Worm (Caenorhabditis elegans) whole organism, L2 larva: ENCODE results near the gene F55H2.5.

Experiments used
- C34F6.9 ChIP-seq: fragments of 150-350 bp; optimal IDR thresholded peaks from 2 replicates; lab custom pipeline; 2014; ENCODE audit warnings: missing biosample characterization, missing genetic modification characterization
- F13H6.1 ChIP-seq: sonication (generic microtip); optimal IDR thresholded peaks from 2 replicates; lab custom pipeline; 2016; ENCODE audit warnings: missing genetic modification characterization, missing compliant biosample characterization
- R02D3.7 ChIP-seq: fragments of 150-350 bp; optimal IDR thresholded peaks from 2 replicates; lab custom pipeline; 2014; ENCODE audit warnings: missing biosample characterization, missing genetic modification characterization
- Y55F3AM.14 ChIP-seq: fragments of 200-800 bp; sonication (Bioruptor generic); optimal IDR thresholded peaks from 2 replicates; lab custom pipeline; 2018; ENCODE audit warnings: mild to moderate bottlenecking, missing genetic modification characterization, missing compliant biosample characterization
- ZK546.5 ChIP-seq: sonication (generic microtip); optimal IDR thresholded peaks from 2 replicates; lab custom pipeline; 2017; ENCODE audit warnings: missing biosample characterization, missing genetic modification characterization
- alr-1 ChIP-seq: fragments of 150-350 bp; optimal IDR thresholded peaks from 2 replicates; lab custom pipeline; 2014; ENCODE audit warnings: missing biosample characterization, missing genetic modification characterization
- aly-2 ChIP-seq: fragments of 150-350 bp; optimal IDR thresholded peaks from 2 replicates; lab custom pipeline; 2014; ENCODE audit warnings: missing biosample characterization, missing genetic modification characterization
- ama-1 ChIP-seq: fragments of 150-350 bp; optimal IDR thresholded peaks from 2 replicates; lab custom pipeline; 2018; ENCODE audit warnings: inconsistent platforms
- blmp-1 ChIP-seq: sonication (generic microtip); optimal IDR thresholded peaks from 2 replicates; lab custom pipeline; 2017; ENCODE audit warnings: missing genetic modification characterization, mild to moderate bottlenecking, missing compliant biosample characterization, antibody characterized with exemption, moderate library complexity; ENCODE audit not compliant: insufficient read depth
- ceh-82 ChIP-seq: fragments of 150-350 bp; optimal IDR thresholded peaks from 2 replicates; lab custom pipeline; 2014; ENCODE audit warnings: missing biosample characterization, missing genetic modification characterization
- crh-2 ChIP-seq: sonication (generic microtip); optimal IDR thresholded peaks from 2 replicates; lab custom pipeline; 2017; ENCODE audit warnings: missing biosample characterization, missing genetic modification characterization
- dmd-4 ChIP-seq: sonication (generic microtip); optimal IDR thresholded peaks from 2 replicates; lab custom pipeline; 2017; ENCODE audit warnings: missing biosample characterization, missing genetic modification characterization
- egl-27 ChIP-seq: sonication (generic microtip); optimal IDR thresholded peaks from 3 replicates; lab custom pipeline; 2017; ENCODE audit warnings: missing biosample characterization, missing genetic modification reagents, missing genetic modification characterization
- elt-1 ChIP-seq: fragments of 150-350 bp; optimal IDR thresholded peaks from 2 replicates; lab custom pipeline; 2014; ENCODE audit warnings: missing biosample characterization, missing genetic modification characterization
- elt-3 ChIP-seq: sonication (generic microtip); optimal IDR thresholded peaks from 2 replicates; lab custom pipeline; 2017; ENCODE audit warnings: missing biosample characterization, missing genetic modification characterization
- fos-1 ChIP-seq: fragments of 150-350 bp; optimal IDR thresholded peaks from 2 replicates; lab custom pipeline; 2014; ENCODE audit warnings: missing biosample characterization, missing genetic modification characterization
- gmeb-1 ChIP-seq: fragments of 150-350 bp; optimal IDR thresholded peaks from 2 replicates; lab custom pipeline; 2014; ENCODE audit warnings: missing biosample characterization, missing genetic modification characterization
- lin-11 ChIP-seq: fragments of 150-350 bp; sonication (generic microtip); optimal IDR thresholded peaks from 2 replicates; lab custom pipeline; 2014; ENCODE audit warnings: missing biosample characterization, missing genetic modification characterization, inconsistent platforms, mixed read lengths
- lin-13 ChIP-seq: fragments of 150-350 bp; optimal IDR thresholded peaks from 2 replicates; lab custom pipeline; 2014; ENCODE audit warnings: missing biosample characterization, missing genetic modification reagents, missing genetic modification characterization
- lin-39 ChIP-seq: fragments of 150-350 bp; optimal IDR thresholded peaks from 2 replicates; lab custom pipeline; 2014; ENCODE audit warnings: missing biosample characterization, missing genetic modification reagents, missing genetic modification characterization
- lsy-2 ChIP-seq, 2 experiments: fragments of 150-350 bp in 1 of 2; sonication (generic microtip) in 1 of 2; optimal IDR thresholded peaks; 2 replicates each; lab custom pipeline; 2014 to 2017; ENCODE audit warnings: missing biosample characterization in 2 of 2, missing genetic modification characterization in 2 of 2
- mab-5 ChIP-seq: fragments of 150-350 bp; optimal IDR thresholded peaks from 2 replicates; lab custom pipeline; 2014; ENCODE audit warnings: missing biosample characterization, missing genetic modification characterization
- mbf-1 ChIP-seq: sonication (generic microtip); optimal IDR thresholded peaks from 2 replicates; lab custom pipeline; 2017; ENCODE audit warnings: missing biosample characterization, missing genetic modification characterization
- mdl-1 ChIP-seq, 2 experiments: fragments of 150-350 bp in 1 of 2; sonication (generic microtip) in 1 of 2; optimal IDR thresholded peaks; 2 replicates each; lab custom pipeline; 2017; ENCODE audit warnings: missing biosample characterization in 2 of 2, missing genetic modification characterization in 2 of 2
- nhr-10 ChIP-seq: sonication (generic microtip); optimal IDR thresholded peaks from 2 replicates; lab custom pipeline; 2017; ENCODE audit warnings: missing biosample characterization, missing genetic modification characterization
- nhr-11 ChIP-seq: fragments of 150-350 bp; optimal IDR thresholded peaks from 2 replicates; lab custom pipeline; 2014; ENCODE audit warnings: missing biosample characterization, missing genetic modification characterization
- nhr-12 ChIP-seq: fragments of 150-350 bp; optimal IDR thresholded peaks from 2 replicates; lab custom pipeline; 2014; ENCODE audit warnings: missing biosample characterization, missing genetic modification characterization
- nhr-129 ChIP-seq: fragments of 150-350 bp; optimal IDR thresholded peaks from 2 replicates; lab custom pipeline; 2014; ENCODE audit warnings: missing biosample characterization, missing genetic modification characterization
- nhr-21 ChIP-seq: fragments of 150-350 bp; optimal IDR thresholded peaks from 2 replicates; lab custom pipeline; 2014; ENCODE audit warnings: missing biosample characterization, missing genetic modification characterization
- nhr-23 ChIP-seq: fragments of 150-350 bp; optimal IDR thresholded peaks from 2 replicates; lab custom pipeline; 2014; ENCODE audit warnings: missing biosample characterization, missing genetic modification reagents, missing genetic modification characterization
- nhr-237 ChIP-seq: fragments of 150-350 bp; optimal IDR thresholded peaks from 2 replicates; lab custom pipeline; 2014; ENCODE audit warnings: missing biosample characterization, missing genetic modification characterization
- nhr-25 ChIP-seq: fragments of 150-350 bp; sonication (generic microtip); optimal IDR thresholded peaks from 3 replicates; lab custom pipeline; 2014; ENCODE audit warnings: missing biosample characterization, missing genetic modification characterization
- nhr-6 ChIP-seq: fragments of 150-350 bp; optimal IDR thresholded peaks from 2 replicates; lab custom pipeline; 2014; ENCODE audit warnings: missing biosample characterization, missing genetic modification characterization
- nhr-77 ChIP-seq: fragments of 150-350 bp; optimal IDR thresholded peaks from 2 replicates; lab custom pipeline; 2014; ENCODE audit warnings: missing biosample characterization, missing genetic modification characterization
- peb-1 ChIP-seq: fragments of 150-350 bp; optimal IDR thresholded peaks from 2 replicates; lab custom pipeline; 2014; ENCODE audit warnings: missing biosample characterization, missing genetic modification characterization
- sem-4 ChIP-seq: fragments of 150-350 bp; optimal IDR thresholded peaks from 2 replicates; lab custom pipeline; 2014; ENCODE audit warnings: missing biosample characterization, missing genetic modification reagents, missing genetic modification characterization
- skn-1 ChIP-seq: sonication (generic microtip); optimal IDR thresholded peaks from 2 replicates; lab custom pipeline; 2017; ENCODE audit warnings: missing biosample characterization, missing genetic modification characterization
- sma-3 ChIP-seq: sonication (generic microtip); optimal IDR thresholded peaks from 2 replicates; lab custom pipeline; 2016; ENCODE audit warnings: missing genetic modification reagents, missing genetic modification characterization, missing compliant biosample characterization
- sma-9 ChIP-seq, 2 experiments: fragments of 150-350 bp in 1 of 2; sonication (generic microtip) in 1 of 2; optimal IDR thresholded peaks; 2 replicates each; lab custom pipeline; 2014 to 2016; ENCODE audit warnings: missing genetic modification characterization in 2 of 2, mild to moderate bottlenecking in 1 of 2, missing biosample characterization in 1 of 2, missing compliant biosample characterization in 1 of 2, missing genetic modification reagents in 1 of 2, moderate library complexity in 1 of 2
- snpc-4 ChIP-seq: fragments of 150-350 bp; optimal IDR thresholded peaks from 2 replicates; lab custom pipeline; 2014; ENCODE audit warnings: missing biosample characterization, missing genetic modification characterization
- unc-39 ChIP-seq: fragments of 150-350 bp; optimal IDR thresholded peaks from 2 replicates; lab custom pipeline; 2014; ENCODE audit warnings: missing biosample characterization, missing genetic modification characterization
- unc-55 ChIP-seq: fragments of 150-350 bp; sonication (generic microtip); optimal IDR thresholded peaks from 3 replicates; lab custom pipeline; 2014; ENCODE audit warnings: missing biosample characterization, missing genetic modification reagents, missing genetic modification characterization
- unc-62 ChIP-seq: fragments of 150-350 bp; optimal IDR thresholded peaks from 2 replicates; lab custom pipeline; 2014; ENCODE audit warnings: missing biosample characterization, missing genetic modification reagents, missing genetic modification characterization
- zag-1 ChIP-seq: fragments of 150-350 bp; optimal IDR thresholded peaks from 2 replicates; lab custom pipeline; 2014; ENCODE audit warnings: missing biosample characterization, missing genetic modification characterization
- ztf-11 ChIP-seq: sonication (generic microtip); optimal IDR thresholded peaks from 2 replicates; lab custom pipeline; 2017; ENCODE audit warnings: missing biosample characterization, missing genetic modification characterization

Gene F55H2.5

DNA sequence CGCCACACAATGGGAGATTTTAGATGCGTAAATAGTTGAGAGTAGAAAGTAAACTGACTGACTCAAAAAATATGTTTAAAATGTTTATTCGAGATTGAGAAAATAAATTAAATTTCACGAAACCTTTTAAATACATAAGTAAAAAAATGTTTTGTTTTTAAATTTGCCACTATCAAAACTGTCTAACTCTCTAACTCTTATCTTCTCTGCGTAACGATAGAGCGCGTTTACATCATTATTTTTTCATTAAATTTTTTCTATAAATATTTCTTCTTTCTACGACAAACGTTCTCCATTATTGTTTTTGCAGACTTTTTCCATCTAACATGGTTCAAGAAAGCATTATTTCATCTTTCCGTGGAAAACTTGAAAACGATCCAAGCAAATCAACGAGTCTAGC is 31.5 kb downstream of the F55H2.5 start, which contains the start of gene eif-2Balpha:
Gene eif-2Balpha (plus strand): TSS at position 304 of the 400 bp plus-strand sequence.
- TF ChIP-seq C34F6.9 (peak; percentile 83), lsy-2 (tag; optimal IDR thresholded peaks at IDR 0.05; lab: Kevin White, UChicago) (peak; percentile 32 to 83), unc-55 (GFP tag; lab: Kevin White, UChicago) (peak; percentile 89), unc-62 (GFP tag; lab: Kevin White, UChicago) (no peak), gmeb-1 (tag; lab: Kevin White, UChicago) (peak; percentile 51), crh-2 (tag; lab: Kevin White, UChicago) (peak; percentile 16), ceh-82 (no peak), dmd-4 (tag; lab: Kevin White, UChicago) (no peak)

ce11 chrIII:9544125-9544524 is 32.9 kb downstream of the F55H2.5 start, which contains the start of gene ZK1098.9:
Gene ZK1098.9 (plus strand): TSS chrIII:9544425.
- TF ChIP-seq egl-27 (tag; lab: Kevin White, UChicago): no peak
- TF ChIP-seq ztf-11 (tag; lab: Kevin White, UChicago): no peak
- TF ChIP-seq blmp-1: no peak

- TF ChIP-seq lsy-2 (tag; optimal IDR thresholded peaks at IDR 0.05; lab: Kevin White, UChicago) (peak in 1 of 2 experiments; percentile 14), nhr-129 (tag; lab: Kevin White, UChicago) (no peak)
Observed at ce11 chrIII:9544820-9545219, 33.5 kb downstream of the F55H2.5 start, which contains the start of gene ZK1098.12. Gene ZK1098.12 (plus strand): TSS chrIII:9545120.

DNA sequence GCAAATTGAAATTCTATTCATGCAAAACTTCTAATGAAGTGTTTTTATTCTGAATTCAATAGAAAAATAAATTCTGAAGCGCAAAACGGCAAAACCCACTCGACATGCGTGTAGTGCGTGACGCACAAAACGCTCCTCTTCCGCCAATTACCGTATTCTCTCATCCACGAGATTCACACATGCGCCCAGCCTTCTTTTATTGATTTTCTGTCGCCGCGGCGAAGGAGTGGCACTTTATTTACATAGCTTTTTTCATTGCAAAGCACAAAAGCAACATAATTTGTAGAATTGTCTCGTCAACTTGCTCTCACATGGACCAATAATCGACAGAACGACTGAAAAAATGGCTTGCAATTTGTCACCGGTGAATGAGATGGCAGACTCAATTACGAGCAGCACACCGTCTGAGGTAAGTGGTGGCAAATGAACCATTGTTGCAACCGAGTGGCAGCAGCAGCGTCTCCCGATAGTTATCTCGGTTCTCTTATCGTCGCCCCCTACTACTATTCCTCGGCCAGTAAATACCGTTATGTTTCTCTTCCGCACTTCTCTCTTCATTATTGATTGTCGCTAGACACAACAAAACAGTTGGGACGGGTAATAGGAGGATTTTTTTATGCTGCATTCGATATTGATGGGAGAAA is 34.9 kb downstream of the F55H2.5 start, which contains the start of gene unc-16:
Gene unc-16 (plus strand): TSS at position 243 of the 644 bp plus-strand sequence.
- no peak for TF ChIP-seq unc-39 (tag; lab: Kevin White, UChicago)
- peak; percentile 84 for TF ChIP-seq ama-1 (lab: Kevin White, UChicago)
- no peak for TF ChIP-seq aly-2 (tag; lab: Kevin White, UChicago)
- peak; percentile 83 for TF ChIP-seq snpc-4 (tag; lab: Kevin White, UChicago)
- peak; percentile 80 for TF ChIP-seq mab-5 (tag; lab: Kevin White, UChicago)
- no peak for TF ChIP-seq nhr-237 (tag; lab: Kevin White, UChicago)
- TF ChIP-seq nhr-21 (tag; lab: Kevin White, UChicago): peak; percentile 76
- TF ChIP-seq fos-1: peak; percentile 21
- TF ChIP-seq Y55F3AM.14 (GFP tag; lab: Kevin White, UChicago): peak; percentile 2
- TF ChIP-seq elt-1 (tag; lab: Kevin White, UChicago): no peak
- no peak for TF ChIP-seq peb-1 (tag; lab: Kevin White, UChicago)
- TF ChIP-seq nhr-25: peak; percentile 84
- TF ChIP-seq ztf-11 (tag; lab: Kevin White, UChicago): no peak
- peak; percentile 96 for TF ChIP-seq unc-55 (GFP tag; lab: Kevin White, UChicago)
- peak; percentile 73 for TF ChIP-seq egl-27 (tag; lab: Kevin White, UChicago)
- TF ChIP-seq C34F6.9: peak; percentile 98
- no peak for TF ChIP-seq R02D3.7 (tag; lab: Kevin White, UChicago)
- TF ChIP-seq skn-1 (tag; lab: Kevin White, UChicago): no peak
- no peak for TF ChIP-seq lin-39 (tag; lab: Kevin White, UChicago)
- TF ChIP-seq nhr-12: no peak
- TF ChIP-seq lin-13 (GFP tag; lab: Kevin White, UChicago): peak; percentile 69
- no peak for TF ChIP-seq mbf-1
- peak; percentile 85 for TF ChIP-seq nhr-129 (tag; lab: Kevin White, UChicago)
- peak; percentile 75 for TF ChIP-seq gmeb-1 (tag; lab: Kevin White, UChicago)
- peak; percentile 99 to 100 for TF ChIP-seq lsy-2 (tag; optimal IDR thresholded peaks at IDR 0.05; lab: Kevin White, UChicago)
- peak; percentile 54 for TF ChIP-seq nhr-6 (tag; lab: Kevin White, UChicago)
- peak; percentile 66 for TF ChIP-seq zag-1 (tag; lab: Kevin White, UChicago)
- peak; percentile 91 for TF ChIP-seq F13H6.1
- no peak for TF ChIP-seq nhr-11
- no peak for TF ChIP-seq nhr-77 (tag; lab: Kevin White, UChicago)
- no peak for TF ChIP-seq nhr-10
- TF ChIP-seq sma-9 (GFP tag; optimal IDR thresholded peaks at IDR 0.05; lab: Kevin White, UChicago): peak; percentile 78
- no peak for TF ChIP-seq sma-9 (tag; optimal IDR thresholded peaks at IDR 0.05; lab: Kevin White, UChicago)
- TF ChIP-seq ZK546.5 (tag; lab: Kevin White, UChicago): peak; percentile 9
- peak; percentile 64 to 91 for TF ChIP-seq mdl-1 (tag; optimal IDR thresholded peaks at IDR 0.05; lab: Kevin White, UChicago)
- TF ChIP-seq sma-3: peak; percentile 80
- no peak for TF ChIP-seq nhr-23 (tag; lab: Kevin White, UChicago)
- peak; percentile 82 for TF ChIP-seq sem-4
- TF ChIP-seq elt-3: no peak
- TF ChIP-seq lin-11 (tag; lab: Kevin White, UChicago): peak; percentile 90
- TF ChIP-seq alr-1 (tag; lab: Kevin White, UChicago): no peak
- no peak for TF ChIP-seq unc-62 (GFP tag; lab: Kevin White, UChicago)
- peak; percentile 81 for TF ChIP-seq ceh-82
